Worm (Caenorhabditis elegans) whole organism, early embryonic: Measurements from ENCODE around the gene nfm-1.
A peak's percentile ranks its signal among the peaks of the same experiment; 100 is the strongest.

ENCODE experiments used
- ama-1 ChIP-seq: fragments of 150-350 bp; optimal IDR thresholded peaks from 2 replicates; lab custom pipeline; 2014
- ceh-13 ChIP-seq: fragments of 200-800 bp; sonication (Bioruptor generic); optimal IDR thresholded peaks from 2 replicates; lab custom pipeline; 2018; ENCODE audit warnings: mild to moderate bottlenecking, missing genetic modification characterization, missing compliant biosample characterization
- ets-7 ChIP-seq: sonication (generic microtip); optimal IDR thresholded peaks from 2 replicates; lab custom pipeline; 2016; ENCODE audit warnings: missing genotype, missing genetic modification characterization, missing compliant biosample characterization
- flt-1 ChIP-seq: fragments of 200-800 bp; sonication (Bioruptor generic); IDR thresholded peaks from 2 replicates; pipeline ENCODE4 v1.3.6; 2022; ENCODE audit warnings: missing genetic modification characterization, missing compliant biosample characterization
- hmg-4 ChIP-seq: fragments of 200-800 bp; sonication (Bioruptor generic); optimal IDR thresholded peaks from 2 replicates; lab custom pipeline; 2018; ENCODE audit warnings: mild to moderate bottlenecking, missing genetic modification characterization, missing compliant biosample characterization
- pes-1 ChIP-seq: fragments of 200-800 bp; sonication (Bioruptor generic); IDR thresholded peaks from 2 replicates; pipeline ENCODE4 v1.3.6; 2022; ENCODE audit warnings: missing genetic modification reagents, missing genetic modification characterization, missing compliant biosample characterization
- scrt-1 ChIP-seq: fragments of 200-800 bp; sonication (Bioruptor generic); IDR thresholded peaks from 2 replicates; pipeline ENCODE4 v1.3.6; 2022; ENCODE audit warnings: missing genetic modification characterization, missing compliant biosample characterization

DNA sequence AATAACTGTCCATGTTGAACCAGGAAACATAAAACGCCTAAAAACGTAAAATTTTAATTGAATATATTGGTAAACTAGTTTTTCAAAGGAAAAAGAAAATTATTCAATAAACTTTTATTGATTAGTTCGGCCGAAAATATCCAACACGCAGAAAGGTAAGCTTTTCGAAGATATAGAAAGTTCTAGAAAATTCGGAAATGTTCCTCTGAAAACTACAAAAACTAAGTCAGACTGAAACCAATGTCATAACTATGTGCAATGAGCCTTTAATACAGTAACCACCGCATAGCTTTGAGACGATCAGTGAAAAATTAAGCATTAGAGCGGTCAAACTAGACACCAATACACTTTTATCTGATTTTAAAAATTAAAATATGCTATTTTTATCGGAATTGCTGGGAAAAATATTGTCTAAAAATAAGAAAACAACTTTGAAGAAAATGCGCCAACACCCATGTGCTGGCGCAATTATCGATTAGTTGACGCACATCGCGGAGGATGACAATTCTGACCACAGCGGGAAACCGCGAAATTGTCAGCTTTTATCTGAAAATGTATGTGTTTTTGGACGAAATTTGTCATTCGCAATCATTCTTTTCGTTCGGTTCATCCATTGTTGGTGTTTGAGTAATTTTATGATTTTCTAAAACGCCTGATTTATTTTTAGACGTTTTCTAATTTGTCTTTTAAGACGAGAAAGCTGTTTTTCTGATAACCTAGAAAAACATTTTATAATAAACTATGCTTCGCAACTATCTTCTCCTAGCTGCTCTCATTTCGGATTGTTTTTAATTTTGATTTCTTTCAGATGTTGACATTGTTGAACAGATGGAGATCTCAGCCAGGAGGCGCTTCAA, 39.4 kb downstream of the nfm-1 start, which contains the start of the genes C23G10.7 and rpn-2:
- TF ChIP-seq ama-1 (no peak), pes-1 (GFP tag; lab: Robert Waterston, UW) (no peak), ceh-13 (GFP tag; lab: Kevin White, UChicago) (no peak), hmg-4 (GFP tag; lab: Kevin White, UChicago) (no peak), scrt-1 (GFP tag; lab: Robert Waterston, UW) (0 out of 2 replicates have a peak, but pooled peaks have one; percentile 17), flt-1 (GFP tag; lab: Robert Waterston, UW) (no peak), ets-7 (tag; lab: Kevin White, UChicago) (no peak)
